Fruit fly (Drosophila melanogaster): ENCODE data around the gene Osi14.

Gene Osi14

DNA sequence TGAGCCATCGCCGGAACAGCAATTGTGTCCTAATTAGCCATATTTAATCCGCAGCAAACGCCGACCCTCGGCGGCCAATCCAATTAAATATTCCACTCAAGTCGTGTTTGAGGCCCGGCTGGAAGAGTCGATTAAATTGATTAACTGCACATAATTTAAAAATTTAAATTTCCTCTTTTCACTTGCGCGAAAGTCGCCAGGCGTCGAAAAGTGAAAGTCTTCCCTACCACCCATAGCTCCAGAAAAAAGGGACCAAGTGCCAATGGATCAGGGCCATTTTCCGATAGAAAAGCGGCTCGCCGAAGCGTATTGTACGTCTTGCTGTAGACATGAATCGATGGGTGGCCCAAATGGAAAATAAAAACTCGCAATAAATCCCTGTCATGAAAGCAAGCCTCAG, 38.5 kb downstream of the Osi14 start:
- TF ChIP-seq h (optimal IDR thresholded peaks at IDR 0.05) (no peak), psq (optimal IDR thresholded peaks at IDR 0.05) (no peak), ttk (optimal IDR thresholded peaks at IDR 0.05) (no peak), Sin3A (optimal IDR thresholded peaks at IDR 0.05) (no peak), insv (optimal IDR thresholded peaks at IDR 0.05) (no peak), Myc (optimal IDR thresholded peaks at IDR 0.05) (no peak)

DNA sequence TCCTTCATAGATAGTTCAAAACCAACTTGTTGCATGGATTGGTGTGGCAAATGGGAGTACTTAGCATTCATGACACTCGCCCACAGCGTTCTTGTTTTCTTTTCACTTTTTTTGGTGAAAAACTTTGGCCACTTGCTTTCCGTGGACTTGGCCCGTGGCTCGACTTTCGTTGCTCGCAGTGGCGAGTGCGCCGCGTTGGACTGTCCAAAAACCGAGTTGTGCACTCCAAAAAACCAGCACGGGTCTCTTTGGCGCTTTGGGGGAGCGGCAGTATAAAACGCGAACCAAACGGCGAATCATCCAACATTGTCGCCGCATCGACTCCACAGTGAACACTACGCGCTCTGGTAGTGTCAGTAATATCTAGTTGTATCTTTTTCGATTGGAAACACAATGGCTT, 40.9 kb downstream of the Osi14 start, which contains the start of gene Osi20:
Osi20 (plus strand) TSS at position 301 of the 400 bp plus-strand sequence.
- TF ChIP-seq ttk (optimal IDR thresholded peaks at IDR 0.05) = no peak
- no peak for TF ChIP-seq Myc (optimal IDR thresholded peaks at IDR 0.05)
- no peak for TF ChIP-seq h (optimal IDR thresholded peaks at IDR 0.05)
- no peak for TF ChIP-seq insv (optimal IDR thresholded peaks at IDR 0.05)
- no peak for TF ChIP-seq Sin3A (optimal IDR thresholded peaks at IDR 0.05)
- TF ChIP-seq psq (optimal IDR thresholded peaks at IDR 0.05) = no peak

DNA sequence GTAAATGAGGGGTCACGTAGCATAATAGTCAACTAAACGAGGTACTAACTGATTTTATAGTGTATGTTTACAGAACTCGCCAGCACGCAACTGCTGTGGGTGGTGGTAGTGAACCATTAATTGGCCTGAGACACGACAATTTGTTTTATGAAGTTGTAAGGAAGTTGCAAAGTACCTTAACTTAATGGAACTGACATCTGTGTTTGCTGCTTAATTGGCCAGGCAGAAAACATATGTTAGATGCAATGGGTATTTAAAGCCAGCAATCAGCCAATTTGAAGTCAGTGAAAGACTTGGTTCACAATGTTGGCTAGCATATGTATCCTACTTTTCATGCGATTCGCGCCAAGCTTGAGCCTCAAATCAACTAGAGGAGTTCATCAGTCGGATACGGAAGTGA, 42.7 kb downstream of the Osi14 start, which contains the start of gene CG17917:
CG17917 (plus strand) TSS at position 301 of the 400 bp plus-strand sequence.
- TF ChIP-seq ttk (optimal IDR thresholded peaks at IDR 0.05) (no peak), Myc (optimal IDR thresholded peaks at IDR 0.05) (no peak), psq (optimal IDR thresholded peaks at IDR 0.05) (no peak), insv (optimal IDR thresholded peaks at IDR 0.05) (no peak), Sin3A (optimal IDR thresholded peaks at IDR 0.05) (no peak), h (optimal IDR thresholded peaks at IDR 0.05) (no peak)

DNA sequence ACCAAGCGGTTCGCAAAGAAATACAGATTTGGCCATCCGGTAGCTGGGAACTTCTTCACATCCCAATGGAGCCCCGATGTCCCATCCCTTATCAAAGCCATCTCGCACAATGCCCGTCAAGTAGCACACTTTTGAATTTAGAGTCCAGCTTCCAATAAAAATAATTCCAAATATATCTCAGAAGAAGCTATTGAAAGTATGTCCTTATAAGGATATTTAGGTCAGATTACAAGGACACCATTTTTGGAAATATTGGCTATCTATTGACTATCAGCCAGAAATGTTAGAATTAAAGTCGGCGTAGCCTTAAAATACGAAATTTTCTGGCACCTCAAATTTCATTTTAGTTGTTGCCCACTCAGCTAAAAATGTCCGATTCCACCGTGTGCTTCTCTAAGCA, 43.8 kb downstream of the Osi14 start, which contains the start of gene CG10298:
CG10298 (plus strand) TSS at position 301 of the 400 bp plus-strand sequence.
- TF ChIP-seq insv (optimal IDR thresholded peaks at IDR 0.05) (no peak), Sin3A (optimal IDR thresholded peaks at IDR 0.05) (no peak), h (optimal IDR thresholded peaks at IDR 0.05) (no peak), psq (optimal IDR thresholded peaks at IDR 0.05) (no peak), ttk (optimal IDR thresholded peaks at IDR 0.05) (no peak), Myc (optimal IDR thresholded peaks at IDR 0.05) (no peak)

DNA sequence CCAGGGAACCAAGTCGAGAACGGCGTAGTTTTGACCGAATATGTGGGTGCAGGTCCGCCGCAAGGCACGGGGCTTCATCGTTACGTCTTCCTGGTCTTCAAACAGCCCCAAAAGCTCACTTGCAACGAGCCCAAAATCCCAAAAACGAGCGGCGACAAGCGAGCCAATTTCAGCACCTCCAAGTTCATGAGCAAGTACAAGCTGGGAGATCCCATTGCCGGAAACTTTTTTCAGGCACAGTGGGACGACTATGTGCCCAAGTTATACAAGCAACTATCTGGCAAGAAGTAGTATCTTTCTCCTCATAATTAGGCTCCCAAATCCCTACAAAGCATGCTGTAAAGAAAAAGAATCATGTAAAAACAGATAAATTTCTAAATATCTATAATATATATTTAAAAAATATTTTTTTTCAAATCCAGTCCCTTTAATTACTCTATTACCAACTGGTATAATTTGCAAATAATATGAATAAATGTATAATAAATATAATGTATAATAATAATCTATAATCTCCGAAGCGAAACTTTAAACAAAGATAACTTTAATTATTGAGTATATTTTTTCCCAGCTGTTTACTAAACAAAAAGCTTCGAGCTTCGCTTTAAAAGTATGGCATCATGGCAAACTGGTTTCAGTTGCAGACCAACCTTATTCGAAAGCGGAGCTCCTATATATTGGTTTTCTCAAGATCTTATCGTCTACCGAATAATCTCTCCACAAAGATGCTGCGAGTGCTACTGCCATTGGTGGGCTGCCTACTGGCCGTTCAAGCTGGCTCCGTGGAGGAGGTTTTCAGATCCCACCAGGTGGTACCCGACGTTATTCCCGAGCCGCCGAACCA, 44.7 kb downstream of the Osi14 start, which contains the start of gene CG17919:
CG17919 (plus strand) TSS at position 634 of the 844 bp plus-strand sequence.
- TF ChIP-seq psq (optimal IDR thresholded peaks at IDR 0.05) (no peak), Sin3A (optimal IDR thresholded peaks at IDR 0.05) (no peak), insv (optimal IDR thresholded peaks at IDR 0.05) (no peak), ttk (optimal IDR thresholded peaks at IDR 0.05) (no peak), Myc (optimal IDR thresholded peaks at IDR 0.05) (no peak), h (optimal IDR thresholded peaks at IDR 0.05) (no peak)

DNA sequence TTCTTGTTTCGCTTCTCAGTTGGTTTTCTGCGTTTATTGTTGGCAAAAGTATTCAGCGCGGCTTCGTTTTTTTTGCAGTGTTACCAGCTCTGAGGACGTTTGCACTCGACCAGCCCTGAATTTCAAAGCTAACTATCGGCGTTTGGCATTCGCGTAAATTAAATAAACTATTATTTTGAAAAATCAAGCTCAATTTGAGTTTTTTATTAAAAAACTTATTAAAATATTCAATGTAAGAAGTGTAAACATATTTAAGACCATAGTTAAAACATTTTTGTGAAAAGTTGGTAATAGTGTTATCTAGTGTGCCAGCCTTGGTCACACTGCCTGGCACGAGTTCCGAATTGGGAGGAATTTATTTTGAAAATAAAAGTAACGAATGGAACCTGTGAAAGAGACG, 46.9 kb downstream of the Osi14 start, which contains the start of the genes SmD2 and CG18048:
SmD2 (minus strand) TSS at position 98 of the 400 bp plus-strand sequence.
CG18048 (plus strand) TSS at position 298 of the 400 bp plus-strand sequence.
- TF ChIP-seq Myc (optimal IDR thresholded peaks at IDR 0.05) (no peak), h (optimal IDR thresholded peaks at IDR 0.05) (no peak), Sin3A (optimal IDR thresholded peaks at IDR 0.05) (no peak), psq (optimal IDR thresholded peaks at IDR 0.05) (no peak), insv (optimal IDR thresholded peaks at IDR 0.05) (no peak), ttk (optimal IDR thresholded peaks at IDR 0.05) (no peak)

DNA sequence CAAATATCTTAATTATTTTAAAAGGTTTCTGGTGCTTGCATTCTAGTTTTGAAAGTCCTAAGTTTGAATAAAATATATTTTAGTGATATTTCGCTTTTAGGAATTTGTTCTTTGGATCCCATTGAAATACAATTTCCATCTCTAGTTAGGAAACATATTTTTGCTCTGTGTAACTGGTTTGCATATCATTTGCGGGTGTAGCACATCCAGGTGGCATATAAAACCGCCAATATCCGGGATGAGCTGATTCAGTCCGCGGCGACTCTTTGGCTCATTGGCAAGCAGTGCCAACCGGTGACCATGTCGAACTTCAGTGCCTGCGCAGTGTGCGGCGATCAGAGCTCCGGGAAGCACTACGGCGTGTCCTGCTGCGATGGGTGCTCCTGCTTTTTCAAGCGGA, 50.0 kb downstream of the Osi14 start, which contains the start of gene Hr83:
Hr83 (plus strand) TSS at position 301 of the 400 bp plus-strand sequence.
- TF ChIP-seq Sin3A (optimal IDR thresholded peaks at IDR 0.05) (no peak), Myc (optimal IDR thresholded peaks at IDR 0.05) (no peak)

All from Kc167 (cell line).